Worm (Caenorhabditis elegans) whole organism, L2 larva: ENCODE measurements around the gene sre-14.

Experiments used
- aly-2 ChIP-seq: fragments of 150-350 bp; optimal IDR thresholded peaks from 2 replicates; lab custom pipeline; 2014; ENCODE audit warnings: missing biosample characterization, missing genetic modification characterization
- ama-1 ChIP-seq: fragments of 150-350 bp; optimal IDR thresholded peaks from 2 replicates; lab custom pipeline; 2018; ENCODE audit warnings: inconsistent platforms
- ceh-82 ChIP-seq: fragments of 150-350 bp; optimal IDR thresholded peaks from 2 replicates; lab custom pipeline; 2014; ENCODE audit warnings: missing biosample characterization, missing genetic modification characterization
- crh-2 ChIP-seq: sonication (generic microtip); optimal IDR thresholded peaks from 2 replicates; lab custom pipeline; 2017; ENCODE audit warnings: missing biosample characterization, missing genetic modification characterization
- lin-39 ChIP-seq: fragments of 150-350 bp; optimal IDR thresholded peaks from 2 replicates; lab custom pipeline; 2014; ENCODE audit warnings: missing biosample characterization, missing genetic modification reagents, missing genetic modification characterization
- mab-5 ChIP-seq: fragments of 150-350 bp; optimal IDR thresholded peaks from 2 replicates; lab custom pipeline; 2014; ENCODE audit warnings: missing biosample characterization, missing genetic modification characterization
- mbf-1 ChIP-seq: sonication (generic microtip); optimal IDR thresholded peaks from 2 replicates; lab custom pipeline; 2017; ENCODE audit warnings: missing biosample characterization, missing genetic modification characterization
- nhr-129 ChIP-seq: fragments of 150-350 bp; optimal IDR thresholded peaks from 2 replicates; lab custom pipeline; 2014; ENCODE audit warnings: missing biosample characterization, missing genetic modification characterization
- skn-1 ChIP-seq: sonication (generic microtip); optimal IDR thresholded peaks from 2 replicates; lab custom pipeline; 2017; ENCODE audit warnings: missing biosample characterization, missing genetic modification characterization
- snpc-4 ChIP-seq: fragments of 150-350 bp; optimal IDR thresholded peaks from 2 replicates; lab custom pipeline; 2014; ENCODE audit warnings: missing biosample characterization, missing genetic modification characterization
- unc-39 ChIP-seq: fragments of 150-350 bp; optimal IDR thresholded peaks from 2 replicates; lab custom pipeline; 2014; ENCODE audit warnings: missing biosample characterization, missing genetic modification characterization
- unc-62 ChIP-seq: fragments of 150-350 bp; optimal IDR thresholded peaks from 2 replicates; lab custom pipeline; 2014; ENCODE audit warnings: missing biosample characterization, missing genetic modification reagents, missing genetic modification characterization
- ztf-4 ChIP-seq: fragments of 150-350 bp; optimal IDR thresholded peaks from 2 replicates; lab custom pipeline; 2014; ENCODE audit warnings: missing biosample characterization, missing genetic modification characterization

ce11 chrIV:12229679-12230078, 31.6 kb downstream of the sre-14 start, which contains the start of gene sre-18:
- TF ChIP-seq crh-2 (tag; lab: Kevin White, UChicago) (no peak), unc-62 (GFP tag; lab: Kevin White, UChicago) (no peak), ztf-4 (no peak), nhr-129 (tag; lab: Kevin White, UChicago) (no peak), lin-39 (tag; lab: Kevin White, UChicago) (no peak), mbf-1 (tag; lab: Kevin White, UChicago) (no peak), ceh-82 (tag; lab: Kevin White, UChicago) (no peak), aly-2 (no peak), skn-1 (tag; lab: Kevin White, UChicago) (no peak), ama-1 (no peak), mab-5 (tag; lab: Kevin White, UChicago) (no peak), snpc-4 (tag; lab: Kevin White, UChicago) (no peak), unc-39 (tag; lab: Kevin White, UChicago) (no peak)
